Fruit fly (Drosophila melanogaster): ENCODE measurements around the gene CG9368.

Gene CG9368

dm6 chr3L:19585979-19586378, 15.5 kb upstream of the CG9368 start, which contains the start of the genes CG9231 and CG9330 (continued):
- TF ChIP-seq Awh (GFP tag; IDR thresholded peaks at IDR 0.05): no peak
- TF ChIP-seq croc (GFP tag; conservative IDR thresholded peaks at IDR 0.05): no peak
- TF ChIP-seq CG17328 (GFP tag; IDR thresholded peaks at IDR 0.05): peak; percentile 33; the same call in 1 of the 2 replicates
- TF ChIP-seq da (GFP tag; optimal IDR thresholded peaks at IDR 0.05): no peak
- TF ChIP-seq CG13775 (GFP tag; optimal IDR thresholded peaks at IDR 0.05): peak; percentile 41
- TF ChIP-seq bowl (GFP tag; IDR thresholded peaks at IDR 0.05): no peak
- TF ChIP-seq inv (GFP tag; IDR thresholded peaks at IDR 0.05; ENCODE audit: partially characterized antibody): no peak
- no peak for TF ChIP-seq Sry-β (GFP tag; optimal IDR thresholded peaks at IDR 0.05)
- TF ChIP-seq slp2 (GFP tag; optimal IDR thresholded peaks at IDR 0.05): no peak
- no peak for TF ChIP-seq dan (GFP tag; IDR thresholded peaks at IDR 0.05)
- no peak for TF ChIP-seq shn (GFP tag; optimal IDR thresholded peaks at IDR 0.05)
- TF ChIP-seq h (optimal IDR thresholded peaks at IDR 0.05): no peak
- TF ChIP-seq CG4328 (GFP tag; optimal IDR thresholded peaks at IDR 0.05): no peak
- TF ChIP-seq CG13624 (GFP tag; optimal IDR thresholded peaks at IDR 0.05): peak; percentile 22
- peak; percentile 80 for TF ChIP-seq Sin3A (optimal IDR thresholded peaks at IDR 0.05)
- no peak for TF ChIP-seq CG1647 (GFP tag; optimal IDR thresholded peaks at IDR 0.05)
- TF ChIP-seq HLHmδ (GFP tag; optimal IDR thresholded peaks at IDR 0.05): no peak
- TF ChIP-seq schlank (tag; optimal IDR thresholded peaks at IDR 0.05): no peak
- TF ChIP-seq corto (GFP tag; optimal IDR thresholded peaks at IDR 0.05): no peak
- no peak for TF ChIP-seq CG7963 (GFP tag; IDR thresholded peaks at IDR 0.05; ENCODE audit: partially characterized antibody)
- no peak for TF ChIP-seq CG17912 (GFP tag; optimal IDR thresholded peaks at IDR 0.05)
- no peak for TF ChIP-seq wek (GFP tag; optimal IDR thresholded peaks at IDR 0.05)
- TF ChIP-seq CG10959 (GFP tag; IDR thresholded peaks at IDR 0.05): no peak
- no peak for TF ChIP-seq fd96Cb (tag; optimal IDR thresholded peaks at IDR 0.05)
- TF ChIP-seq Spps (tag; optimal IDR thresholded peaks at IDR 0.05): no peak
- TF ChIP-seq CG17568 (GFP tag; optimal IDR thresholded peaks at IDR 0.05): peak; percentile 8
- TF ChIP-seq lov (optimal IDR thresholded peaks at IDR 0.05): no peak
- no peak for TF ChIP-seq lov (GFP tag; IDR thresholded peaks at IDR 0.05)
- peak; percentile 92 for TF ChIP-seq YL-1 (GFP tag; optimal IDR thresholded peaks at IDR 0.05)
- TF ChIP-seq CG34422 (GFP tag; IDR thresholded peaks at IDR 0.05): peak; percentile 49; the same call in 1 of the 3 replicates
- no peak for TF ChIP-seq slbo (GFP tag; IDR thresholded peaks at IDR 0.05)
- TF ChIP-seq Hey (tag; optimal IDR thresholded peaks at IDR 0.05): no peak
- TF ChIP-seq CG16815 (GFP tag; optimal IDR thresholded peaks at IDR 0.05): no peak
- peak; percentile 39 to 88 for TF ChIP-seq crp (GFP tag; optimal IDR thresholded peaks at IDR 0.05)
- TF ChIP-seq CG8290 (GFP tag; optimal IDR thresholded peaks at IDR 0.05): peak; percentile 33
- TF ChIP-seq CG8290 (tag; optimal IDR thresholded peaks at IDR 0.05): no peak
- TF ChIP-seq hb (GFP tag; IDR thresholded peaks at IDR 0.05; ENCODE audit: partially characterized antibody): no peak
- TF ChIP-seq bbx (GFP tag; IDR thresholded peaks at IDR 0.05; ENCODE audit: partially characterized antibody): no peak
- no peak for TF ChIP-seq vnd (GFP tag; IDR thresholded peaks at IDR 0.05; ENCODE audit: partially characterized antibody)
- TF ChIP-seq BtbVII (GFP tag; optimal IDR thresholded peaks at IDR 0.05): no peak
- no peak for TF ChIP-seq nau (GFP tag; optimal IDR thresholded peaks at IDR 0.05)
- TF ChIP-seq CG31365 (tag; optimal IDR thresholded peaks at IDR 0.05): no peak
- no peak for TF ChIP-seq Trl (optimal IDR thresholded peaks at IDR 0.05)
- no peak for TF ChIP-seq Trl (GFP tag; optimal IDR thresholded peaks at IDR 0.05)
- TF ChIP-seq CG14014 (GFP tag; IDR thresholded peaks at IDR 0.05): no peak
- TF ChIP-seq fd64A (GFP tag; optimal IDR thresholded peaks at IDR 0.05): no peak
- no peak for TF ChIP-seq Gsc (GFP tag; IDR thresholded peaks at IDR 0.05)
- peak in 1 of 3 experiments; percentile 42 for TF ChIP-seq Stat92E (GFP tag; optimal IDR thresholded peaks at IDR 0.05)
- no peak for TF ChIP-seq CG6683 (GFP tag; optimal IDR thresholded peaks at IDR 0.05)
- no peak for TF ChIP-seq CG15696 (tag; optimal IDR thresholded peaks at IDR 0.05)
- TF ChIP-seq dm (GFP tag; optimal IDR thresholded peaks at IDR 0.05): no peak
- TF ChIP-seq CG30431 (GFP tag; optimal IDR thresholded peaks at IDR 0.05): no peak
